Fruit fly (Drosophila melanogaster): ENCODE measurements around the gene Nna1.

Gene Nna1

DNA sequence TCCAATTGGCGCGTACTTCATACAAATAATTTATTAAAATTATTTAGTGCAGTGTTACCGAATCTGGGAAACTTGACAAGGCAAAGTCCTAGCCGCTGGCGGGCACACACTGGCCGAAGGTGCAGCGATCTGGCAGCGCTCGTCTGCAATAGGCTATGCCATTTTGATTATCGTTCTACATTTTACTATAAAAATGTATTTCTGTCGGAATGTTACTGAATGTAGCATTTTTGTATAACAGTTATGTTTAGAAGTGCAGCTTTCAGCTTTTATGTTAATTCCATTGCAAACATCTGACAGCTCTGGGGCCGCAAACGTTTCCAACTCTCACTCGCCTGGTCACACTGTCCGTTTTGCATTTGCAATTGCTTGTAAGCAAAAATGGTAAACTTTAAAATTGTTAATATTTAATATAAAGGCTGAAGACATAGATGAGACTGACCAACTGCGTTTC, 52.5 kb downstream of the Nna1 start, which contains the start of gene Grip91 (continued):
- TF ChIP-seq GATAe (GFP tag; conservative IDR thresholded peaks at IDR 0.05) (no peak), gt (GFP tag; IDR thresholded peaks at IDR 0.05) (no peak), TFAM (GFP tag; optimal IDR thresholded peaks at IDR 0.05) (no peak), wdn (GFP tag; IDR thresholded peaks at IDR 0.05) (no peak), Dbx (GFP tag; IDR thresholded peaks at IDR 0.05) (peak; percentile 26; the same call in 1 of the 3 replicates), Oli (tag; optimal IDR thresholded peaks at IDR 0.05) (no peak), Xbp1 (GFP tag; optimal IDR thresholded peaks at IDR 0.05) (no peak), CG16779 (GFP tag; IDR thresholded peaks at IDR 0.05) (no peak), CG30431 (GFP tag; optimal IDR thresholded peaks at IDR 0.05) (no peak), D19B (GFP tag; optimal IDR thresholded peaks at IDR 0.05) (no peak), ind (GFP tag; optimal IDR thresholded peaks at IDR 0.05) (no peak), Awh (GFP tag; IDR thresholded peaks at IDR 0.05) (no peak), CG31224 (GFP tag; IDR thresholded peaks at IDR 0.05) (no peak), CG3163 (GFP tag; optimal IDR thresholded peaks at IDR 0.05) (no peak), Dip3 (GFP tag; optimal IDR thresholded peaks at IDR 0.05) (no peak), slou (GFP tag; optimal IDR thresholded peaks at IDR 0.05) (no peak), CG34422 (GFP tag; IDR thresholded peaks at IDR 0.05) (no peak), CG12155 (GFP tag; optimal IDR thresholded peaks at IDR 0.05) (no peak), bbx (GFP tag; IDR thresholded peaks at IDR 0.05; ENCODE audit: partially characterized antibody) (peak; percentile 43; the same call in 1 of the 2 replicates), Elba2 (GFP tag; optimal IDR thresholded peaks at IDR 0.05) (peak; percentile 87), CrebB (tag; optimal IDR thresholded peaks at IDR 0.05) (no peak), sr (GFP tag; IDR thresholded peaks at IDR 0.05) (no peak), NK7.1 (GFP tag; optimal IDR thresholded peaks at IDR 0.05) (no peak), ase (GFP tag; IDR thresholded peaks at IDR 0.05) (no peak), CG34376 (GFP tag; optimal IDR thresholded peaks at IDR 0.05) (peak; percentile 4), sisA (GFP tag; IDR thresholded peaks at IDR 0.05) (no peak), pho (GFP tag; optimal IDR thresholded peaks at IDR 0.05) (peak; percentile 14), CG3065 (GFP tag; optimal IDR thresholded peaks at IDR 0.05) (no peak), zen (tag; optimal IDR thresholded peaks at IDR 0.05) (no peak), crp (GFP tag; optimal IDR thresholded peaks at IDR 0.05) (peak in 1 of 2 experiments; percentile 56), Fer3 (tag; optimal IDR thresholded peaks at IDR 0.05) (no peak), CG6854 (GFP tag; optimal IDR thresholded peaks at IDR 0.05) (no peak)

DNA sequence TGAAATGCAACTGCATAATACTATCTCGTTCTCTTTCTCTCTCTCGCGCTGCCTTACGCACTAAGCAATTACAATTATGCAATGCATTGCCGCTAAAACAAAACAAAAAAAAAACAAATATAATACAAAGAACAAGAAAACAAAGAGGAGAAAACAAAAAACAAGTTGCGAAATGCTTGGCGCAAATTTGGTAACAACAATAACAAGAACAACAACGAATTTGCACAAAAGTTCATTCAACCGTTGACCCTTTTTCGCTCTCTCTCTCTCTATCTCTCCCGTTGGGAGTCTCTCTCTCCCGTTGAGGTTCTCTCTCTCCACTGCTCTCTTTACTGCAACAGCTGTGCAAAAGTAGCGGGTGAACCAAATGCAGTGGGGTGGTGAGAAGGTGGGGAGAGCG, 55.0 kb downstream of the Nna1 start:
- TF ChIP-seq CG11398 (GFP tag; optimal IDR thresholded peaks at IDR 0.05): no peak
- no peak for TF ChIP-seq pfk (GFP tag; optimal IDR thresholded peaks at IDR 0.05)
- TF ChIP-seq CG7556 (GFP tag; optimal IDR thresholded peaks at IDR 0.05): no peak
- TF ChIP-seq CG15479 (GFP tag; optimal IDR thresholded peaks at IDR 0.05): peak; percentile 72
- peak; percentile 8 for TF ChIP-seq cad (GFP tag; optimal IDR thresholded peaks at IDR 0.05)
- TF ChIP-seq H2.0 (GFP tag; IDR thresholded peaks at IDR 0.05): no peak
- no peak for TF ChIP-seq Dref (GFP tag; IDR thresholded peaks at IDR 0.05)
- peak; percentile 62 for TF ChIP-seq Drgx (GFP tag; IDR thresholded peaks at IDR 0.05)
- no peak for TF ChIP-seq row (GFP tag; IDR thresholded peaks at IDR 0.05)
- TF ChIP-seq Pdp1 (GFP tag; optimal IDR thresholded peaks at IDR 0.05): peak in 1 of 2 experiments; percentile 69
- peak; percentile 60 for TF ChIP-seq yki (optimal IDR thresholded peaks at IDR 0.05)
- TF ChIP-seq shn (GFP tag; optimal IDR thresholded peaks at IDR 0.05): no peak
- peak; percentile 75 to 86 for TF ChIP-seq Trl (optimal IDR thresholded peaks at IDR 0.05)
- no peak for TF ChIP-seq Trl (GFP tag; optimal IDR thresholded peaks at IDR 0.05)
- TF ChIP-seq CG14710 (tag; optimal IDR thresholded peaks at IDR 0.05): no peak
- no peak for TF ChIP-seq gcm (GFP tag; optimal IDR thresholded peaks at IDR 0.05)
- peak; percentile 47 for TF ChIP-seq sens (GFP tag)
- peak; percentile 17 for TF ChIP-seq Kr (GFP tag; optimal IDR thresholded peaks at IDR 0.05)
- no peak for TF ChIP-seq wdn (GFP tag; IDR thresholded peaks at IDR 0.05)
- no peak for TF ChIP-seq da (GFP tag; optimal IDR thresholded peaks at IDR 0.05)
- no peak for TF ChIP-seq CG4730 (GFP tag; IDR thresholded peaks at IDR 0.05)
- no peak for TF ChIP-seq NC2α (GFP tag; optimal IDR thresholded peaks at IDR 0.05)
- no peak for TF ChIP-seq MTF-1 (GFP tag; optimal IDR thresholded peaks at IDR 0.05; ENCODE audit: borderline replicate concordance)
- no peak for TF ChIP-seq insv (GFP tag; optimal IDR thresholded peaks at IDR 0.05)
